Fruit fly (Drosophila melanogaster) whole organism, embryonic: ENCODE measurements around the gene br.

Experiments
- Abd-B ChIP-seq: fragments of 200-800 bp; sonication (Bioruptor generic); optimal IDR thresholded peaks from 2 replicates; lab custom pipeline; 2018; ENCODE audit warnings: missing biosample characterization, mild to moderate bottlenecking, missing genetic modification characterization, moderate library complexity
- Bdp1 ChIP-seq: fragments of 200-800 bp; sonication (Bioruptor generic); optimal IDR thresholded peaks from 3 replicates; lab custom pipeline; 2016; ENCODE audit warnings: missing biosample characterization, missing genetic modification characterization
- CG10147 ChIP-seq: fragments of 200-800 bp; sonication (Bioruptor generic); optimal IDR thresholded peaks from 2 replicates; lab custom pipeline; 2019; ENCODE audit warnings: missing biosample characterization, mild to moderate bottlenecking, missing genetic modification characterization, moderate library complexity
- CG10267 ChIP-seq: fragments of 200-800 bp; sonication (Bioruptor generic); optimal IDR thresholded peaks from 2 replicates; lab custom pipeline; 2018; ENCODE audit warnings: missing biosample characterization, mild to moderate bottlenecking, missing genetic modification characterization, moderate library complexity
- CG11247 ChIP-seq: fragments of 200-800 bp; sonication (Bioruptor generic); IDR thresholded peaks from 2 replicates; pipeline ENCODE4 v1.3.6; 2022; ENCODE audit warnings: missing biosample characterization, missing genetic modification characterization
- CG12155 ChIP-seq: fragments of 200-800 bp; sonication (Bioruptor generic); optimal IDR thresholded peaks from 3 replicates; lab custom pipeline; 2016; ENCODE audit warnings: missing biosample characterization, missing genetic modification characterization
- CG12236 ChIP-seq: fragments of 200-800 bp; sonication (Bioruptor generic); optimal IDR thresholded peaks from 2 replicates; lab custom pipeline; 2016; ENCODE audit warnings: missing biosample characterization, missing genetic modification characterization
- CG1233 ChIP-seq: fragments of 200-800 bp; sonication (Bioruptor generic); optimal IDR thresholded peaks from 4 replicates; lab custom pipeline; 2018; ENCODE audit warnings: missing biosample characterization, mild to moderate bottlenecking, missing genetic modification characterization
- CG12391 ChIP-seq: fragments of 200-800 bp; sonication (Bioruptor generic); optimal IDR thresholded peaks from 3 replicates; lab custom pipeline; 2018; ENCODE audit warnings: missing biosample characterization, mild to moderate bottlenecking, missing genetic modification characterization, moderate library complexity
- CG12659 ChIP-seq: fragments of 200-800 bp; sonication (Bioruptor generic); optimal IDR thresholded peaks from 3 replicates; lab custom pipeline; 2017; ENCODE audit warnings: mild to moderate bottlenecking, missing biosample characterization, missing genetic modification reagents, missing genetic modification characterization
- CG13624 ChIP-seq: fragments of 200-800 bp; sonication (Bioruptor generic); optimal IDR thresholded peaks from 2 replicates; lab custom pipeline; 2016; ENCODE audit warnings: missing biosample characterization, missing genetic modification characterization
- CG14860 ChIP-seq: fragments of 200-800 bp; sonication (Bioruptor generic); IDR thresholded peaks from 3 replicates; pipeline ENCODE4 v1.3.6; 2022; ENCODE audit warnings: missing biosample characterization, missing genetic modification characterization; ENCODE audit not compliant: partially characterized antibody
- CG17361 ChIP-seq: fragments of 200-800 bp; sonication (Bioruptor generic); IDR thresholded peaks from 3 replicates; pipeline ENCODE4 v1.3.6; 2022; ENCODE audit warnings: missing biosample characterization, missing genetic modification characterization
- CG17829 ChIP-seq: fragments of 200-800 bp; optimal IDR thresholded peaks from 2 replicates; lab custom pipeline; 2019; ENCODE audit warnings: missing biosample characterization, mild to moderate bottlenecking, missing genetic modification characterization, moderate library complexity
- CG1792 ChIP-seq: fragments of 200-800 bp; sonication (Bioruptor generic); optimal IDR thresholded peaks from 2 replicates; lab custom pipeline; 2016; ENCODE audit warnings: missing biosample characterization, missing genetic modification characterization
- CG18011 ChIP-seq: fragments of 200-800 bp; sonication (Bioruptor generic); optimal IDR thresholded peaks from 2 replicates; lab custom pipeline; 2017; ENCODE audit warnings: missing biosample characterization, missing genetic modification characterization, mild to moderate bottlenecking, moderate library complexity, missing genotype
- CG18619 ChIP-seq: fragments of 200-800 bp; sonication (Bioruptor generic); optimal IDR thresholded peaks from 3 replicates; lab custom pipeline; 2017; ENCODE audit warnings: missing biosample characterization, mild to moderate bottlenecking, missing genetic modification characterization
- CG18764 ChIP-seq: fragments of 200-800 bp; sonication (Bioruptor generic); optimal IDR thresholded peaks from 3 replicates; lab custom pipeline; 2016; ENCODE audit warnings: missing biosample characterization, missing genetic modification characterization
- CG3163 ChIP-seq: fragments of 200-800 bp; sonication (Bioruptor generic); optimal IDR thresholded peaks from 3 replicates; lab custom pipeline; 2016; ENCODE audit warnings: missing biosample characterization, missing genetic modification characterization
- CG34376 ChIP-seq: fragments of 200-800 bp; sonication (Bioruptor generic); optimal IDR thresholded peaks from 2 replicates; lab custom pipeline; 2018; ENCODE audit warnings: missing biosample characterization, mild to moderate bottlenecking, missing genetic modification characterization
- CG34422 ChIP-seq: fragments of 200-800 bp; sonication (Bioruptor generic); IDR thresholded peaks from 3 replicates; pipeline ENCODE4 v1.3.6; 2022; ENCODE audit warnings: missing biosample characterization, missing genetic modification characterization
- CG5180 ChIP-seq: fragments of 200-800 bp; sonication (Bioruptor generic); optimal IDR thresholded peaks from 3 replicates; lab custom pipeline; 2017; ENCODE audit warnings: missing biosample characterization, missing genetic modification characterization, mild to moderate bottlenecking, moderate library complexity, missing genetic modification reagents
- CG5953 ChIP-seq: fragments of 200-800 bp; sonication (Bioruptor generic); IDR thresholded peaks from 2 replicates; pipeline ENCODE4 v1.3.6; 2022; ENCODE audit warnings: missing biosample characterization, missing genetic modification characterization
- CG6175 ChIP-seq: fragments of 200-800 bp; sonication (Bioruptor generic); IDR thresholded peaks from 3 replicates; pipeline ENCODE4 v1.3.6; 2022; ENCODE audit warnings: missing biosample characterization, missing genetic modification characterization
- CG6254 ChIP-seq: fragments of 200-800 bp; sonication (Bioruptor generic); optimal IDR thresholded peaks from 3 replicates; lab custom pipeline; 2017; ENCODE audit warnings: mild to moderate bottlenecking, missing biosample characterization, missing genetic modification reagents, missing genetic modification characterization
- CG7745 ChIP-seq: fragments of 200-800 bp; sonication (Bioruptor generic); optimal IDR thresholded peaks from 2 replicates; lab custom pipeline; 2018; ENCODE audit warnings: missing biosample characterization, mild to moderate bottlenecking, missing genetic modification characterization, moderate library complexity
- CG7839 ChIP-seq: fragments of 200-800 bp; sonication (Bioruptor generic); optimal IDR thresholded peaks from 3 replicates; lab custom pipeline; 2018; ENCODE audit warnings: missing biosample characterization, mild to moderate bottlenecking, missing genetic modification characterization, moderate library complexity
- CG9215 ChIP-seq: fragments of 200-800 bp; sonication (Bioruptor generic); IDR thresholded peaks from 2 replicates; pipeline ENCODE4 v1.3.6; 2022; ENCODE audit warnings: missing biosample characterization, missing genetic modification characterization
- Doc2 ChIP-seq: fragments of 200-800 bp; sonication (Bioruptor generic); IDR thresholded peaks from 2 replicates; pipeline ENCODE4 v1.3.6; 2022; ENCODE audit warnings: missing biosample characterization, missing genetic modification characterization
- Ets97D ChIP-seq: fragments of 200-800 bp; sonication (Bioruptor generic); optimal IDR thresholded peaks from 3 replicates; lab custom pipeline; 2016; ENCODE audit warnings: missing biosample characterization, missing genetic modification characterization
- Gsc ChIP-seq: fragments of 200-800 bp; sonication (Bioruptor generic); IDR thresholded peaks from 2 replicates; pipeline ENCODE4 v1.3.6; 2022; ENCODE audit warnings: missing biosample characterization, missing genetic modification characterization
- Hsf ChIP-seq: fragments of 200-800 bp; sonication (Bioruptor generic); optimal IDR thresholded peaks from 3 replicates; lab custom pipeline; 2016; ENCODE audit warnings: missing biosample characterization, missing genetic modification characterization
- Kr ChIP-seq: fragments of 200-800 bp; sonication (Bioruptor generic); optimal IDR thresholded peaks from 2 replicates; lab custom pipeline; 2017; ENCODE audit warnings: missing biosample characterization, mild to moderate bottlenecking, missing genetic modification characterization
- Meics ChIP-seq: fragments of 200-800 bp; sonication (Bioruptor generic); optimal IDR thresholded peaks from 2 replicates; lab custom pipeline; 2017; ENCODE audit warnings: missing biosample characterization, mild to moderate bottlenecking, missing genetic modification characterization
- NfI ChIP-seq: fragments of 200-800 bp; sonication (Bioruptor generic); optimal IDR thresholded peaks from 3 replicates; lab custom pipeline; 2018; ENCODE audit warnings: missing biosample characterization, mild to moderate bottlenecking, missing genetic modification characterization, moderate library complexity
- Oaz ChIP-seq: fragments of 200-800 bp; sonication (Bioruptor generic); IDR thresholded peaks from 2 replicates; pipeline ENCODE4 v1.3.6; 2022; ENCODE audit warnings: missing biosample characterization, missing genetic modification characterization
- Side ChIP-seq: fragments of 200-800 bp; sonication (Bioruptor generic); optimal IDR thresholded peaks from 2 replicates; lab custom pipeline; 2016; ENCODE audit warnings: missing biosample characterization, missing genetic modification characterization
- Sry-δ ChIP-seq: fragments of 200-800 bp; sonication (Bioruptor generic); optimal IDR thresholded peaks from 2 replicates; lab custom pipeline; 2016; ENCODE audit warnings: missing biosample characterization, missing genetic modification characterization
- Ssrp ChIP-seq: fragments of 200-800 bp; sonication (Bioruptor generic); optimal IDR thresholded peaks from 2 replicates; lab custom pipeline; 2018; ENCODE audit warnings: missing biosample characterization, mild to moderate bottlenecking, missing genetic modification characterization, moderate library complexity
- bsh ChIP-seq, 2 experiments: fragments of 200-800 bp; sonication (Bioruptor generic); optimal IDR thresholded peaks; 2 replicates each; lab custom pipeline; 2017 to 2018; ENCODE audit warnings: mild to moderate bottlenecking in 2 of 2, missing biosample characterization in 2 of 2, missing genetic modification characterization in 2 of 2, moderate library complexity in 1 of 2
- chinmo ChIP-seq: fragments of 200-800 bp; sonication (Bioruptor generic); IDR thresholded peaks from 4 replicates; pipeline ENCODE4 v1.3.6; 2022; ENCODE audit warnings: missing biosample characterization, missing genetic modification characterization; ENCODE audit not compliant: partially characterized antibody
- disco-r ChIP-seq: fragments of 200-800 bp; sonication (Bioruptor generic); optimal IDR thresholded peaks from 2 replicates; lab custom pipeline; 2016; ENCODE audit warnings: missing biosample characterization, missing genetic modification characterization
- fd96Cb ChIP-seq: fragments of 200-800 bp; sonication (Bioruptor generic); optimal IDR thresholded peaks from 2 replicates; lab custom pipeline; 2018; ENCODE audit warnings: missing biosample characterization, mild to moderate bottlenecking, missing genetic modification characterization, moderate library complexity
- gsb ChIP-seq: fragments of 200-800 bp; sonication (Bioruptor generic); IDR thresholded peaks from 2 replicates; pipeline ENCODE4 v1.3.6; 2022; ENCODE audit warnings: missing biosample characterization, missing genetic modification characterization
- hbn ChIP-seq: fragments of 200-800 bp; sonication (Bioruptor generic); IDR thresholded peaks from 2 replicates; pipeline ENCODE4 v1.3.6; 2022; ENCODE audit warnings: missing biosample characterization, missing genetic modification characterization; ENCODE audit not compliant: partially characterized antibody
- kay ChIP-seq: fragments of 200-800 bp; sonication (Bioruptor generic); optimal IDR thresholded peaks from 2 replicates; lab custom pipeline; 2016; ENCODE audit warnings: missing biosample characterization, missing genetic modification characterization
- stwl ChIP-seq: fragments of 200-800 bp; sonication (Bioruptor generic); optimal IDR thresholded peaks from 3 replicates; lab custom pipeline; 2018; ENCODE audit warnings: missing biosample characterization, mild to moderate bottlenecking, missing genetic modification characterization, moderate library complexity
- tin ChIP-seq: fragments of 200-800 bp; sonication (Bioruptor generic); optimal IDR thresholded peaks from 3 replicates; lab custom pipeline; 2016; ENCODE audit warnings: missing biosample characterization, missing genetic modification characterization
- toy ChIP-seq: fragments of 200-800 bp; sonication (Bioruptor generic); IDR thresholded peaks from 2 replicates; pipeline ENCODE4 v1.3.6; 2022; ENCODE audit warnings: missing biosample characterization, missing genetic modification characterization
- tup ChIP-seq: fragments of 200-800 bp; sonication (Bioruptor generic); optimal IDR thresholded peaks from 2 replicates; lab custom pipeline; 2016; ENCODE audit warnings: missing biosample characterization, mild to moderate bottlenecking, missing genetic modification characterization, moderate library complexity

The br gene

DNA sequence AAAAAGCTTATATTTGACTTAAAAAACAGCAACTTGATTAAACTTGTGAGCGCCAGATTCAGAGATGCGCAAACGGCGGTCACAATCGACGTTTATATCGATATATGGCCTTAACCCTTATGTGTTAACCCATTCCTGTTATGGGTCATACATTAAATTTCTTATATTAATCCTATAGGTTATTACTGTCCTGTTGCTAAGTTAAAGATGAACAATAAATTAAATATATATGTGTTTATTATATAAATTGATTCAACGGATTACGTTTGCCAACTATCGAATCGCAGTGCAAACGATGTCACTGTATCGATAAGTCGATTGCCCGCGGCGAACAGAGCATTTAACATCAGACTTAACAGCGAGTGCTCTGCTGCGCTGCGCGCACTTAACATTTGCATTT is 94.3 kb downstream of the br start, which contains the start of the genes CG3740 and hfw (continued):
- TF ChIP-seq Kr (GFP tag; lab: Kevin White, UChicago) (peak; percentile 20), Gsc (GFP tag; lab: Robert Waterston, UW) (no peak), CG6175 (GFP tag; lab: Robert Waterston, UW) (0 out of 3 replicates have a peak, but pooled peaks have one; percentile 35), CG18011 (GFP tag; lab: Kevin White, UChicago) (peak; percentile 40), Side (GFP tag; lab: Kevin White, UChicago) (no peak), tup (peak; percentile 23), Oaz (0 out of 2 replicates have a peak, but pooled peaks have one; percentile 54), CG12236 (GFP tag; lab: Kevin White, UChicago) (no peak), disco-r (GFP tag; lab: Kevin White, UChicago) (no peak), bsh (GFP tag; optimal IDR thresholded peaks at IDR 0.05; lab: Kevin White, UChicago) (peak in 1 of 2 experiments; percentile 70), Doc2 (GFP tag; lab: Robert Waterston, UW) (no peak), CG12155 (GFP tag; lab: Kevin White, UChicago) (peak; percentile 69), CG12391 (tag; lab: Kevin White, UChicago) (peak; percentile 82), CG34422 (GFP tag; lab: Robert Waterston, UW) (peak; percentile 75; the same call in 2 of the 3 replicates), toy (GFP tag; lab: Robert Waterston, UW) (no peak), chinmo (GFP tag; lab: Robert Waterston, UW) (0 out of 4 replicates have a peak, but pooled peaks have one; percentile 67), CG34376 (GFP tag; lab: Kevin White, UChicago) (no peak), CG7745 (tag; lab: Kevin White, UChicago) (no peak), CG14860 (GFP tag; lab: Robert Waterston, UW) (peak; percentile 93), CG1233 (GFP tag; lab: Kevin White, UChicago) (peak; percentile 46), tin (peak; percentile 66), fd96Cb (peak; percentile 61), hbn (GFP tag; lab: Robert Waterston, UW) (peak; percentile 88), CG17829 (tag; lab: Kevin White, UChicago) (peak; percentile 81), CG1792 (GFP tag; lab: Kevin White, UChicago) (no peak), NfI (peak; percentile 68), Ets97D (GFP tag; lab: Kevin White, UChicago) (no peak), CG3163 (GFP tag; lab: Kevin White, UChicago) (no peak), CG18619 (GFP tag; lab: Kevin White, UChicago) (peak; percentile 47), CG17361 (GFP tag; lab: Robert Waterston, UW) (peak; percentile 82), CG18764 (GFP tag; lab: Kevin White, UChicago) (peak; percentile 62), CG13624 (peak; percentile 15), CG10147 (GFP tag; lab: Kevin White, UChicago) (peak; percentile 71), kay (GFP tag; lab: Kevin White, UChicago) (peak; percentile 34), CG12659 (GFP tag; lab: Kevin White, UChicago) (peak; percentile 79), CG5180 (peak; percentile 0), CG6254 (GFP tag; lab: Kevin White, UChicago) (no peak), CG5953 (GFP tag; lab: Robert Waterston, UW) (peak; percentile 55; the same call in 1 of the 2 replicates), gsb (GFP tag; lab: Robert Waterston, UW) (peak; percentile 22; the same call in 1 of the 2 replicates), CG10267 (tag; lab: Kevin White, UChicago) (peak; percentile 66), Ssrp (tag; lab: Kevin White, UChicago) (peak; percentile 77), Sry-δ (peak; percentile 64), Hsf (GFP tag; lab: Kevin White, UChicago) (peak; percentile 38), stwl (tag; lab: Kevin White, UChicago) (peak; percentile 46), CG7839 (tag; lab: Kevin White, UChicago) (no peak), Bdp1 (GFP tag; lab: Kevin White, UChicago) (no peak), Abd-B (GFP tag; lab: Kevin White, UChicago) (peak; percentile 73), CG9215 (GFP tag; lab: Robert Waterston, UW) (peak; percentile 59), CG11247 (GFP tag; lab: Robert Waterston, UW) (peak; percentile 75), Meics (GFP tag; lab: Kevin White, UChicago) (peak; percentile 60)
